Worm (Caenorhabditis elegans): ENCODE results near the gene hpr-9.
A peak's percentile ranks its signal among the peaks of the same experiment; 100 is the strongest.

Gene hpr-9

DNA sequence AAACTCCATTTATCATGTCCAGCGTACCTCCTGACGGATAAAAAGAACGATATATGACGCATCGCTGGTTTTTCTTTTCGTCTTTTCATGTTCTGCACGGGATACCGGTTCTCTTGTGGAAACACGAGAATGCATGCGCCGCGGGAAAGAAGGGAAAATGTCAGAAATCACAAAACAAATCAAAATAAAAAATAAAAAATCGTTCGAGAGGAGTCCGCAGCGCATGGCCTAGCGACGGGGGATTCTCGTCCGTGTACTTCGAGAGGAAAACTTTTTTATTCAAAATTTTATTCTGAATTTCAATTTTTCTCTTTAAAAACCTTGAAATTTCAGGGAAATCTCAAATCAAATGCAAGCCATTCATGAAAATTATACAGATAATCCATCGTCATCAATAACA, at the start of gene hpr-9, which contains the start of gene lron-10:
Gene hpr-9, plus strand, starts transcription at position 344 of the 400 bp plus-strand sequence.
Gene lron-10, minus strand, starts transcription at position 162 of the 400 bp plus-strand sequence.
- TF ChIP-seq dox-1 (GFP tag; IDR thresholded peaks at IDR 0.05), result no peak; the same call in 1 of the 2 replicates
- TF ChIP-seq zfh-2 (GFP tag; conservative IDR thresholded peaks at IDR 0.05), result peak; percentile 60
- TF ChIP-seq attf-3 (GFP tag; conservative IDR thresholded peaks at IDR 0.05), result no peak
- peak; percentile 3 for TF ChIP-seq atf-7 (tag; optimal IDR thresholded peaks at IDR 0.05)
- TF ChIP-seq F49E8.2 (tag; optimal IDR thresholded peaks at IDR 0.05; ENCODE audit: insufficient read depth), result no peak
- no peak for TF ChIP-seq nfya-2 (GFP tag; IDR thresholded peaks at IDR 0.05)
- no peak for TF ChIP-seq Y79H2A.3 (GFP tag; conservative IDR thresholded peaks at IDR 0.05)
- TF ChIP-seq F23B12.7 (tag; optimal IDR thresholded peaks at IDR 0.05; ENCODE audit: insufficient read depth), result no peak
- peak; percentile 17 for TF ChIP-seq dpl-1 (GFP tag; optimal IDR thresholded peaks at IDR 0.05)
- TF ChIP-seq hsf-1 (GFP tag; IDR thresholded peaks at IDR 0.05), result no peak
- TF ChIP-seq K11D2.4 (GFP tag; IDR thresholded peaks at IDR 0.05), result peak; percentile 84
- peak; percentile 53 for TF ChIP-seq lsl-1 (GFP tag; optimal IDR thresholded peaks at IDR 0.05)
- no peak for TF ChIP-seq ceh-79 (tag; optimal IDR thresholded peaks at IDR 0.05)
- TF ChIP-seq attf-6 (GFP tag; IDR thresholded peaks at IDR 0.05), result no peak
- no peak for TF ChIP-seq ets-4 (GFP tag; optimal IDR thresholded peaks at IDR 0.05)
- no peak for TF ChIP-seq ceh-40 (GFP tag; IDR thresholded peaks at IDR 0.05)
- peak; percentile 86 for TF ChIP-seq lin-40 (tag; optimal IDR thresholded peaks at IDR 0.05)
- no peak for TF ChIP-seq F39B2.1 (GFP tag; IDR thresholded peaks at IDR 0.05)
- TF ChIP-seq aptf-3 (GFP tag; IDR thresholded peaks at IDR 0.05), result no peak
- no peak for TF ChIP-seq ztf-25 (GFP tag; IDR thresholded peaks at IDR 0.05)
- peak; percentile 78 for TF ChIP-seq unc-130 (GFP tag; optimal IDR thresholded peaks at IDR 0.05)
- TF ChIP-seq hlh-26 (GFP tag; conservative IDR thresholded peaks at IDR 0.05), result no peak
- TF ChIP-seq Y53F4B.3 (GFP tag; IDR thresholded peaks at IDR 0.05), result no peak
- TF ChIP-seq mel-28 (tag; optimal IDR thresholded peaks at IDR 0.05; ENCODE audit: borderline replicate concordance), result peak; percentile 69
- peak; percentile 66 for TF ChIP-seq attf-5 (GFP tag; optimal IDR thresholded peaks at IDR 0.05)
- peak; percentile 45 for TF ChIP-seq nhr-27 (tag; optimal IDR thresholded peaks at IDR 0.05)
- TF ChIP-seq zim-3 (tag; optimal IDR thresholded peaks at IDR 0.05), result peak; percentile 53
- TF ChIP-seq lin-54 (GFP tag; optimal IDR thresholded peaks at IDR 0.05), result peak; percentile 73
- peak; percentile 80 for TF ChIP-seq athp-1 (tag; optimal IDR thresholded peaks at IDR 0.05)
- no peak for TF ChIP-seq gei-17 (GFP tag; optimal IDR thresholded peaks at IDR 0.05)
- peak; percentile 67; the same call in 1 of the 2 replicates for TF ChIP-seq aptf-2 (GFP tag; conservative IDR thresholded peaks at IDR 0.05)
- TF ChIP-seq B0035.1 (tag; optimal IDR thresholded peaks at IDR 0.05), result no peak
- TF ChIP-seq F55B11.4 (tag; optimal IDR thresholded peaks at IDR 0.05; ENCODE audit: borderline replicate concordance, insufficient read depth), result no peak
- TF ChIP-seq bed-1 (GFP tag; IDR thresholded peaks at IDR 0.05), result peak; percentile 86; the same call in 1 of the 2 replicates
- peak; percentile 44 for TF ChIP-seq snpc-1.3 (tag; optimal IDR thresholded peaks at IDR 0.05; ENCODE audit: insufficient read depth)
- TF ChIP-seq lsy-27 (tag; optimal IDR thresholded peaks at IDR 0.05; ENCODE audit: borderline replicate concordance, insufficient read depth), result no peak
- no peak for TF ChIP-seq nhr-179 (tag; optimal IDR thresholded peaks at IDR 0.05)
- peak; percentile 72 for TF ChIP-seq B0336.3 (GFP tag; IDR thresholded peaks at IDR 0.05)
- TF ChIP-seq ztf-26 (tag; optimal IDR thresholded peaks at IDR 0.05), result peak; percentile 74
- TF ChIP-seq cebp-2 (GFP tag; IDR thresholded peaks at IDR 0.05), result no peak
- no peak for TF ChIP-seq sdz-38 (tag; optimal IDR thresholded peaks at IDR 0.05)
- TF ChIP-seq ama-1 (optimal IDR thresholded peaks at IDR 0.05), result no peak
- no peak for TF ChIP-seq ama-1 (GFP tag; optimal IDR thresholded peaks at IDR 0.05)
- peak; percentile 39 for TF ChIP-seq madf-8 (GFP tag; conservative IDR thresholded peaks at IDR 0.05)
- peak; percentile 25 for TF ChIP-seq xnd-1 (tag; optimal IDR thresholded peaks at IDR 0.05)
- no peak for TF ChIP-seq sptf-2 (GFP tag; optimal IDR thresholded peaks at IDR 0.05)
- TF ChIP-seq pbrm-1 (GFP tag; IDR thresholded peaks at IDR 0.05), result peak; percentile 59; the same call in 1 of the 2 replicates
- TF ChIP-seq Y95B8A.8 (GFP tag; IDR thresholded peaks at IDR 0.05), result peak; percentile 48; the same call in 1 of the 2 replicates
- TF ChIP-seq ztf-18 (tag; optimal IDR thresholded peaks at IDR 0.05), result peak; percentile 28
